Fruit fly (Drosophila melanogaster) whole organism, embryonic: ENCODE results near the gene TyrRS.

Experiments used
- ATbp ChIP-seq: fragments of 200-800 bp; sonication (Bioruptor generic); optimal IDR thresholded peaks from 2 replicates; lab custom pipeline; 2017; ENCODE audit warnings: missing biosample characterization, mild to moderate bottlenecking, missing genetic modification characterization, missing genetic modification reagents
- Antp ChIP-seq: fragments of 200-800 bp; sonication (Bioruptor generic); optimal IDR thresholded peaks from 3 replicates; lab custom pipeline; 2016; ENCODE audit warnings: missing biosample characterization, missing genetic modification characterization
- Blimp-1 ChIP-seq: fragments of 200-800 bp; sonication (Bioruptor generic); optimal IDR thresholded peaks from 3 replicates; lab custom pipeline; 2018; ENCODE audit warnings: missing biosample characterization, missing genetic modification characterization, mild to moderate bottlenecking, moderate library complexity, missing genetic modification reagents
- CG10654 ChIP-seq: fragments of 200-800 bp; sonication (Bioruptor generic); optimal IDR thresholded peaks from 2 replicates; lab custom pipeline; 2016; ENCODE audit warnings: missing biosample characterization, missing genetic modification characterization
- CG11093 ChIP-seq: fragments of 200-800 bp; sonication (Bioruptor generic); IDR thresholded peaks from 3 replicates; pipeline ENCODE4 v1.3.6; 2022; ENCODE audit warnings: missing biosample characterization, missing genetic modification characterization
- CG12659 ChIP-seq: fragments of 200-800 bp; sonication (Bioruptor generic); optimal IDR thresholded peaks from 3 replicates; lab custom pipeline; 2017; ENCODE audit warnings: mild to moderate bottlenecking, missing biosample characterization, missing genetic modification reagents, missing genetic modification characterization
- CG12744 ChIP-seq: fragments of 200-800 bp; sonication (Bioruptor generic); optimal IDR thresholded peaks from 2 replicates; lab custom pipeline; 2016; ENCODE audit warnings: missing biosample characterization, missing genetic modification characterization
- CG12942 ChIP-seq: fragments of 200-800 bp; sonication (Bioruptor generic); optimal IDR thresholded peaks from 3 replicates; lab custom pipeline; 2016; ENCODE audit warnings: missing biosample characterization, missing genetic modification characterization
- CG14860 ChIP-seq: fragments of 200-800 bp; sonication (Bioruptor generic); IDR thresholded peaks from 3 replicates; pipeline ENCODE4 v1.3.6; 2022; ENCODE audit warnings: missing biosample characterization, missing genetic modification characterization; ENCODE audit not compliant: partially characterized antibody
- CG16813 ChIP-seq: fragments of 200-800 bp; sonication (Bioruptor generic); IDR thresholded peaks from 3 replicates; pipeline ENCODE4 v1.3.6; 2022; ENCODE audit warnings: missing biosample characterization, missing genetic modification characterization; ENCODE audit not compliant: partially characterized antibody
- CG17829 ChIP-seq: fragments of 200-800 bp; optimal IDR thresholded peaks from 2 replicates; lab custom pipeline; 2019; ENCODE audit warnings: missing biosample characterization, mild to moderate bottlenecking, missing genetic modification characterization, moderate library complexity
- CG17912 ChIP-seq: fragments of 200-800 bp; sonication (Bioruptor generic); optimal IDR thresholded peaks from 2 replicates; lab custom pipeline; 2018; ENCODE audit warnings: missing biosample characterization, mild to moderate bottlenecking, missing genetic modification characterization
- CG31365 ChIP-seq: fragments of 200-800 bp; sonication (Bioruptor generic); optimal IDR thresholded peaks from 2 replicates; lab custom pipeline; 2018; ENCODE audit warnings: missing biosample characterization, mild to moderate bottlenecking, missing genetic modification characterization
- CG34224 ChIP-seq: fragments of 200-800 bp; sonication (Bioruptor generic); IDR thresholded peaks from 3 replicates; pipeline ENCODE4 v1.3.6; 2022; ENCODE audit warnings: missing biosample characterization, missing genetic modification characterization; ENCODE audit not compliant: partially characterized antibody
- CG3726 ChIP-seq: fragments of 200-800 bp; sonication (Bioruptor generic); IDR thresholded peaks from 3 replicates; pipeline ENCODE4, ENCODE4 v1.3.6; 2022; ENCODE audit warnings: missing biosample characterization, missing genetic modification characterization
- CG3838 ChIP-seq: fragments of 200-800 bp; sonication (Bioruptor generic); optimal IDR thresholded peaks from 3 replicates; lab custom pipeline; 2016; ENCODE audit warnings: missing biosample characterization, missing genetic modification characterization
- CG3847 ChIP-seq: fragments of 200-800 bp; sonication (Bioruptor generic); IDR thresholded peaks from 2 replicates; pipeline ENCODE4 v1.3.6; 2022; ENCODE audit warnings: missing biosample characterization, missing genetic modification characterization
- CG4820 ChIP-seq: fragments of 200-800 bp; sonication (Bioruptor generic); optimal IDR thresholded peaks from 3 replicates; lab custom pipeline; 2016; ENCODE audit warnings: missing biosample characterization, missing genetic modification characterization
- CG4854 ChIP-seq: fragments of 200-800 bp; sonication (Bioruptor generic); optimal IDR thresholded peaks from 2 replicates; lab custom pipeline; 2016; ENCODE audit warnings: missing biosample characterization, missing genetic modification characterization, inconsistent platforms
- CG5245 ChIP-seq: fragments of 200-800 bp; sonication (Bioruptor generic); optimal IDR thresholded peaks from 3 replicates; lab custom pipeline; 2016; ENCODE audit warnings: missing biosample characterization, missing genetic modification characterization
- CG6765 ChIP-seq: fragments of 200-800 bp; sonication (Bioruptor generic); optimal IDR thresholded peaks from 3 replicates; lab custom pipeline; 2017; ENCODE audit warnings: missing biosample characterization, mild to moderate bottlenecking, missing genetic modification characterization
- CG7839 ChIP-seq: fragments of 200-800 bp; sonication (Bioruptor generic); optimal IDR thresholded peaks from 3 replicates; lab custom pipeline; 2018; ENCODE audit warnings: missing biosample characterization, mild to moderate bottlenecking, missing genetic modification characterization, moderate library complexity
- CG8478 ChIP-seq: fragments of >200 bp; optimal IDR thresholded peaks from 2 replicates; lab custom pipeline; 2018
- CG8924 ChIP-seq: fragments of 200-800 bp; optimal IDR thresholded peaks from 3 replicates; lab custom pipeline; 2019; ENCODE audit warnings: missing biosample characterization, mild to moderate bottlenecking, missing genetic modification characterization, moderate library complexity
- CG9817 ChIP-seq: fragments of 200-800 bp; sonication (Bioruptor generic); optimal IDR thresholded peaks from 2 replicates; lab custom pipeline; 2018; ENCODE audit warnings: missing biosample characterization, mild to moderate bottlenecking, missing genetic modification characterization, moderate library complexity
- CG9876 ChIP-seq: fragments of 200-800 bp; sonication (Bioruptor generic); optimal IDR thresholded peaks from 2 replicates; lab custom pipeline; 2016; ENCODE audit warnings: missing biosample characterization, missing genetic modification characterization
- Elba2 ChIP-seq: fragments of 200-800 bp; sonication (Bioruptor generic); optimal IDR thresholded peaks from 3 replicates; lab custom pipeline; 2016; ENCODE audit warnings: missing biosample characterization, missing genetic modification characterization
- Fer1 ChIP-seq: fragments of 200-800 bp; sonication (Bioruptor generic); optimal IDR thresholded peaks from 2 replicates; lab custom pipeline; 2017; ENCODE audit warnings: missing biosample characterization, mild to moderate bottlenecking, missing genetic modification characterization
- Fer2 ChIP-seq: fragments of 200-800 bp; sonication (Bioruptor generic); optimal IDR thresholded peaks from 2 replicates; lab custom pipeline; 2018; ENCODE audit warnings: missing biosample characterization, mild to moderate bottlenecking, missing genetic modification characterization, moderate library complexity
- HHEX ChIP-seq: fragments of 200-800 bp; sonication (Bioruptor generic); optimal IDR thresholded peaks from 3 replicates; lab custom pipeline; 2017; ENCODE audit warnings: missing biosample characterization, mild to moderate bottlenecking, missing genetic modification characterization, missing genetic modification reagents
- HmgD ChIP-seq: fragments of 200-800 bp; sonication (Bioruptor generic); optimal IDR thresholded peaks from 3 replicates; lab custom pipeline; 2016; ENCODE audit warnings: missing biosample characterization, missing genetic modification characterization
- Rx ChIP-seq: fragments of 200-800 bp; sonication (Bioruptor generic); IDR thresholded peaks from 2 replicates; pipeline ENCODE4 v1.3.6; 2022; ENCODE audit warnings: missing biosample characterization, missing genetic modification characterization
- Vsx1 ChIP-seq: fragments of 200-800 bp; sonication (Bioruptor generic); optimal IDR thresholded peaks from 2 replicates; lab custom pipeline; 2017; ENCODE audit warnings: missing biosample characterization, mild to moderate bottlenecking, missing genetic modification characterization, missing genetic modification reagents
- ap ChIP-seq: fragments of 200-800 bp; sonication (Bioruptor generic); IDR thresholded peaks from 2 replicates; pipeline ENCODE4 v1.3.6; 2022; ENCODE audit warnings: missing biosample characterization, missing genetic modification characterization
- ara ChIP-seq: fragments of 200-800 bp; sonication (Bioruptor generic); IDR thresholded peaks from 2 replicates; pipeline ENCODE4 v1.3.6; 2022; ENCODE audit warnings: missing biosample characterization, missing genetic modification characterization
- ase ChIP-seq: fragments of 200-800 bp; sonication (Bioruptor generic); IDR thresholded peaks from 3 replicates; pipeline ENCODE4 v1.3.6; 2022; ENCODE audit warnings: missing biosample characterization, missing genetic modification characterization
- bcd ChIP-seq: fragments of 200-800 bp; sonication (Bioruptor generic); optimal IDR thresholded peaks from 2 replicates; lab custom pipeline; 2017; ENCODE audit warnings: missing biosample characterization, mild to moderate bottlenecking, missing genetic modification characterization
- br ChIP-seq: fragments of >200 bp; optimal IDR thresholded peaks from 2 replicates; lab custom pipeline; 2017
- bsh ChIP-seq, 2 experiments: fragments of 200-800 bp; sonication (Bioruptor generic); optimal IDR thresholded peaks; 2 replicates each; lab custom pipeline; 2017 to 2018; ENCODE audit warnings: mild to moderate bottlenecking in 2 of 2, missing biosample characterization in 2 of 2, missing genetic modification characterization in 2 of 2, moderate library complexity in 1 of 2
- chn ChIP-seq: fragments of 200-800 bp; sonication (Bioruptor generic); optimal IDR thresholded peaks from 2 replicates; lab custom pipeline; 2016; ENCODE audit warnings: missing biosample characterization, missing genetic modification characterization
- crp ChIP-seq, 2 experiments: fragments of 200-800 bp; sonication (Bioruptor generic); optimal IDR thresholded peaks; 2 replicates in 1 of 2; 3 replicates in 1 of 2; lab custom pipeline; 2017; ENCODE audit warnings: missing biosample characterization in 2 of 2, missing genetic modification characterization in 2 of 2, mild to moderate bottlenecking in 1 of 2, moderate library complexity in 1 of 2
- dati ChIP-seq: fragments of 200-800 bp; sonication (Bioruptor generic); IDR thresholded peaks from 2 replicates; pipeline ENCODE4 v1.3.6; 2022; ENCODE audit warnings: missing biosample characterization, missing genetic modification characterization
- dimm ChIP-seq: fragments of 200-800 bp; sonication (Bioruptor generic); IDR thresholded peaks from 2 replicates; pipeline ENCODE4 v1.3.6; 2022; ENCODE audit warnings: missing biosample characterization, missing genetic modification characterization
- fd3F ChIP-seq: fragments of 200-800 bp; sonication (Bioruptor generic); optimal IDR thresholded peaks from 2 replicates; lab custom pipeline; 2018; ENCODE audit warnings: missing biosample characterization, mild to moderate bottlenecking, missing genetic modification characterization, moderate library complexity
- gfzf ChIP-seq: fragments of 200-800 bp; sonication (Bioruptor generic); optimal IDR thresholded peaks from 2 replicates; lab custom pipeline; 2016; ENCODE audit warnings: missing biosample characterization, mild to moderate bottlenecking, missing genetic modification characterization, moderate library complexity
- gro ChIP-seq: fragments of 200-800 bp; sonication (Bioruptor generic); optimal IDR thresholded peaks from 2 replicates; lab custom pipeline; 2016; ENCODE audit warnings: missing biosample characterization, missing genetic modification characterization
- gsb-n ChIP-seq: fragments of 200-800 bp; sonication (Bioruptor generic); optimal IDR thresholded peaks from 3 replicates; lab custom pipeline; 2018; ENCODE audit warnings: missing biosample characterization, mild to moderate bottlenecking, missing genetic modification characterization
- klu ChIP-seq: fragments of 200-800 bp; sonication (Bioruptor generic); IDR thresholded peaks from 2 replicates; pipeline ENCODE4 v1.3.6; 2022; ENCODE audit warnings: missing biosample characterization, missing genetic modification characterization
- onecut ChIP-seq: fragments of 200-800 bp; sonication (Bioruptor generic); IDR thresholded peaks from 2 replicates; pipeline ENCODE4 v1.3.6; 2022; ENCODE audit warnings: missing biosample characterization, missing genetic modification characterization
- pfk ChIP-seq: fragments of 200-800 bp; sonication (Bioruptor generic); optimal IDR thresholded peaks from 2 replicates; lab custom pipeline; 2018; ENCODE audit warnings: missing biosample characterization, mild to moderate bottlenecking, missing genetic modification characterization, moderate library complexity
- ranshi ChIP-seq: fragments of 200-800 bp; sonication (Bioruptor generic); IDR thresholded peaks from 2 replicates; pipeline ENCODE4 v1.3.6; 2022; ENCODE audit warnings: missing biosample characterization, missing genetic modification characterization
- slbo ChIP-seq: fragments of 200-800 bp; sonication (Bioruptor generic); IDR thresholded peaks from 2 replicates; pipeline ENCODE4 v1.3.6; 2022; ENCODE audit warnings: missing biosample characterization, missing genetic modification characterization

Gene TyrRS

DNA sequence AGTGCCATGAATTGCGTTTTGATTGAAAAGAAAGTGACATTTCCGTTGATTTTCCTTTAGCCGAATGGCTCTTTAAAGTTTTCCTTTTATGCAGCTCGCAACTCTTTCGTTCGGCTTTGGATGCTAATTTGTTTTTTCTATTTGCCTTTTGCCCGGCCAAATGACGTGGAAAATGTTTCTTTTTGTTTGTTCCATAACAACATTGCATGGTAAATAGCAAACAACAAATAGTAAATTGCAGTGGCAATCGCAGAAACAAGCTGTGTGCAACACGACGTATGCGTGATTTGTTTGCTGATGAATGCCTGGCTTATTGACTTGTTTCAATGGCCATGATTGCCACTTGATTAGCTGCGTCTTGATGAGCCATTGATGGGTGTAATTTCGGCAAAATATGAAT is 10.3 kb upstream of the TyrRS start (continued):
- TF ChIP-seq CG3847 (GFP tag; lab: Robert Waterston, UW) (no peak), onecut (GFP tag; lab: Robert Waterston, UW) (no peak), bsh (GFP tag; optimal IDR thresholded peaks at IDR 0.05; lab: Kevin White, UChicago) (no peak), CG12942 (peak; percentile 22), ATbp (GFP tag; lab: Kevin White, UChicago) (peak; percentile 91), CG4854 (GFP tag; lab: Kevin White, UChicago) (no peak), HmgD (GFP tag; lab: Kevin White, UChicago) (no peak), gfzf (no peak), Blimp-1 (GFP tag; lab: Kevin White, UChicago) (peak; percentile 53), crp (GFP tag; optimal IDR thresholded peaks at IDR 0.05; lab: Kevin White, UChicago) (no peak), ase (GFP tag; lab: Robert Waterston, UW) (no peak), Rx (GFP tag; lab: Robert Waterston, UW) (no peak), HHEX (GFP tag; lab: Kevin White, UChicago) (no peak), Vsx1 (peak; percentile 15), Fer2 (tag; lab: Kevin White, UChicago) (no peak), CG11093 (GFP tag; lab: Robert Waterston, UW) (no peak), CG31365 (tag; lab: Kevin White, UChicago) (peak; percentile 33), CG9817 (tag; lab: Kevin White, UChicago) (no peak), fd3F (GFP tag; lab: Kevin White, UChicago) (no peak), CG8924 (tag; lab: Kevin White, UChicago) (no peak), bcd (no peak), dati (GFP tag; lab: Robert Waterston, UW) (no peak), CG10654 (no peak), dimm (GFP tag; lab: Robert Waterston, UW) (no peak), CG5245 (GFP tag; lab: Kevin White, UChicago) (no peak), CG7839 (tag; lab: Kevin White, UChicago) (no peak), CG9876 (no peak), pfk (GFP tag; lab: Kevin White, UChicago) (no peak), ara (GFP tag; lab: Robert Waterston, UW) (0 out of 2 replicates have a peak, but pooled peaks have one; percentile 16), Elba2 (GFP tag; lab: Kevin White, UChicago) (no peak), CG8478 (lab: Kevin White, UChicago) (no peak), CG3726 (GFP tag; lab: Robert Waterston, UW) (0 out of 3 replicates have a peak, but pooled peaks have one; percentile 32), CG12744 (GFP tag; lab: Kevin White, UChicago) (no peak), CG14860 (GFP tag; lab: Robert Waterston, UW) (no peak), Antp (GFP tag; lab: Kevin White, UChicago) (no peak), Fer1 (GFP tag; lab: Kevin White, UChicago) (no peak), gsb-n (peak; percentile 24), CG17912 (GFP tag; lab: Kevin White, UChicago) (no peak), ranshi (GFP tag; lab: Robert Waterston, UW) (no peak), CG17829 (no peak), gro (GFP tag; lab: Kevin White, UChicago) (no peak), klu (GFP tag; lab: Robert Waterston, UW) (no peak), CG12659 (no peak), br (lab: Kevin White, UChicago) (no peak), CG6765 (GFP tag; lab: Kevin White, UChicago) (no peak), ap (no peak), chn (GFP tag; lab: Kevin White, UChicago) (no peak), CG4820 (GFP tag; lab: Kevin White, UChicago) (no peak), slbo (no peak), CG16813 (GFP tag; lab: Robert Waterston, UW) (no peak), CG3838 (GFP tag; lab: Kevin White, UChicago) (no peak), CG34224 (GFP tag; lab: Robert Waterston, UW) (no peak)
